Worm (Caenorhabditis elegans): ENCODE measurements around the gene F16G10.3.

DNA sequence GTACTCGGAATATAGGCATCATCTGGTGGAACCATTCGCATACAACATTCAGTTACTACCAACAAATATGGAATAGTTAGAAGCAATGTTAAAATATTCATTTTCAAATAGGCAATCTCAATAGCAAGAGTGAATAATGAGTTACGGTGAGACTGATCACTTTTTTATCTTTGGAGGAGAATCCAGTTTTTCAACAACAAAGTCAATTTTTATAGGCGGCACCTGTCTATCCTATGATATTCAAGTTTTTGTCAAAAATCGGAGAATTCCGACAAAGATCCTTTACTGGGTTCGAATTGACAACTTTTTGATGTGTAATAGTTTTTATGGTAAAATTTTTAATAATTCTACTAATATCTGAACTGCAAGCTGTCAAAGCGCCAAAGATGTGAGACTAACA is 21.6 kb downstream of the F16G10.3 start, which contains the start of gene F16G10.11:
- TF ChIP-seq blmp-1 (tag; optimal IDR thresholded peaks at IDR 0.05; ENCODE audit: insufficient read depth) (no peak), nhr-237 (tag; optimal IDR thresholded peaks at IDR 0.05) (no peak), peb-1 (tag; optimal IDR thresholded peaks at IDR 0.05) (no peak), ztf-4 (tag; optimal IDR thresholded peaks at IDR 0.05) (no peak), zag-1 (tag; optimal IDR thresholded peaks at IDR 0.05) (no peak), R02D3.7 (tag; optimal IDR thresholded peaks at IDR 0.05) (no peak), snpc-4 (tag; optimal IDR thresholded peaks at IDR 0.05) (no peak), sem-4 (tag; optimal IDR thresholded peaks at IDR 0.05) (no peak), elt-3 (tag; optimal IDR thresholded peaks at IDR 0.05) (no peak), egl-27 (tag; optimal IDR thresholded peaks at IDR 0.05) (no peak), nhr-11 (tag; optimal IDR thresholded peaks at IDR 0.05) (no peak), aly-2 (tag; optimal IDR thresholded peaks at IDR 0.05) (no peak), ztf-11 (tag; optimal IDR thresholded peaks at IDR 0.05) (no peak)
